Worm (Caenorhabditis elegans): Measurements from ENCODE around the gene srb-16.

DNA sequence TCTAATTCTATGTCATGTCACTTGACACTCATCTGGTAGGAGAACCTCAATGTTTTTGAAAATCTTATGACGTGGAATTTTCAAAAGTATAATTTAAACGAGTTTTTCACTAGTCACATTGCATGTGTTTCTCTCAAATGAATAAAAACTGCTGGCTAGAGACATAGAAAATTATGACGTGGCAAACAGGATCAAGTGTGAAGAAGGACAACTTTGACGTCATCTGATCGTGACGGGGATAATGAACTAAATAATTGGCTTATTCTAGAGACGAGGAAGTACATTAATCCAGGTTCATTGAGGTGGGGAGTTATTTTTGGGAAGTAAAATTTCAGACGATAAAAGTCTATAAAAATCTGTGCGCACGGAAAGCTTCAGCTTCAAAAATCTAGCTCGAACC, 32.5 kb upstream of the srb-16 start:
- TF ChIP-seq flt-1 (GFP tag; IDR thresholded peaks at IDR 0.05) = no peak
- TF ChIP-seq ztf-29 (GFP tag; IDR thresholded peaks at IDR 0.05) = no peak
- no peak for TF ChIP-seq med-1 (GFP tag; optimal IDR thresholded peaks at IDR 0.05; ENCODE audit: insufficient read depth)
- TF ChIP-seq ref-1 (GFP tag; conservative IDR thresholded peaks at IDR 0.05) = no peak
- no peak for TF ChIP-seq tab-1 (GFP tag; IDR thresholded peaks at IDR 0.05)
- no peak for TF ChIP-seq klf-2 (GFP tag; conservative IDR thresholded peaks at IDR 0.05)
- TF ChIP-seq ztf-23 (GFP tag; IDR thresholded peaks at IDR 0.05) = no peak
- no peak for TF ChIP-seq T22C8.4 (GFP tag; IDR thresholded peaks at IDR 0.05)
